Worm (Caenorhabditis elegans): Measurements from ENCODE around the gene K02F3.2.

K02F3.2 gene

ce11 chrIII:856260-856659 is 10.6 kb downstream of the K02F3.2 start, which contains the start of gene K02F3.12:
Gene K02F3.12 (plus strand): TSS chrIII:856560.
- TF ChIP-seq swsn-7 (tag; optimal IDR thresholded peaks at IDR 0.05) = no peak

- TF ChIP-seq aly-2 (tag; optimal IDR thresholded peaks at IDR 0.05) (no peak), fkh-8 (tag; optimal IDR thresholded peaks at IDR 0.05) (no peak), ceh-82 (tag; optimal IDR thresholded peaks at IDR 0.05) (no peak)
Measured at ce11 chrIII:856908-857307, 11.3 kb downstream of the K02F3.2 start.

DNA sequence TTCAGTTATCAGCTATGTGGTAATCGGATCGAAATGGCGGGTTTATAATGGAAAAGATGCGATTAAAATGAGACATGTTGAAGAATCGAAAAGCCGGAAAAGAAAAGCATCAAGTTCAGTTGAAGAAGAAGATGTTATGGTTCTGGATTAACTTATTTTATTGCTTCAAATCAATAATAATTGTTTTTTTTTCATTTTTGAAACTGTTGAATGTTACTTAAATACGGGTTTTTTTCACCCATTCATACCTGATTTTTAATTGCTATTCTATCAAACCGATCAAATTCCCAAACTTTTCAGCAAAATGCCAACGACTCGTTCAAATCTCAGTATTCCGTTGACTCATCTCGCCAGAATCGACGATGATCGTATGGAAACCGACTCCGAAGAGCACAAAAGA is 14.3 kb downstream of the K02F3.2 start, which contains the start of gene exos-4.2:
TSS of gene exos-4.2 (plus strand) at position 301 of the 400 bp plus-strand sequence.
- TF ChIP-seq lsy-2 (tag; optimal IDR thresholded peaks at IDR 0.05) (no peak), efl-3 (GFP tag; optimal IDR thresholded peaks at IDR 0.05) (no peak), egl-27 (tag; optimal IDR thresholded peaks at IDR 0.05) (no peak), hlh-4 (tag; optimal IDR thresholded peaks at IDR 0.05) (no peak)

ce11 chrIII:861819-862356 is 16.2 kb downstream of the K02F3.2 start, which contains the start of gene arx-4:
Gene arx-4 (plus strand): TSS chrIII:862306.
- TF ChIP-seq mef-2 (tag; optimal IDR thresholded peaks at IDR 0.05) = no peak
- TF ChIP-seq unc-30 (tag; optimal IDR thresholded peaks at IDR 0.05) = no peak
- peak; percentile 11 for TF ChIP-seq nhr-71 (tag; optimal IDR thresholded peaks at IDR 0.05)
- no peak for TF ChIP-seq efl-1 (optimal IDR thresholded peaks at IDR 0.05)
- TF ChIP-seq efl-1 (GFP tag; optimal IDR thresholded peaks at IDR 0.05 in 1 of 2) = peak; percentile 16 to 84
- TF ChIP-seq irx-1 (tag; optimal IDR thresholded peaks at IDR 0.05) = peak; percentile 8
- TF ChIP-seq ceh-88 (GFP tag; IDR thresholded peaks at IDR 0.05) = no peak
- TF ChIP-seq fos-1 (tag; optimal IDR thresholded peaks at IDR 0.05) = peak; percentile 10
- TF ChIP-seq dpl-1 (GFP tag; optimal IDR thresholded peaks at IDR 0.05) = peak in 1 of 3 experiments; percentile 26
- TF ChIP-seq nhr-20 (tag; optimal IDR thresholded peaks at IDR 0.05) = peak; percentile 13
- TF ChIP-seq skn-1 (tag; optimal IDR thresholded peaks at IDR 0.05) = peak; percentile 41
- peak; percentile 66 for TF ChIP-seq blmp-1 (tag; optimal IDR thresholded peaks at IDR 0.05)
- TF ChIP-seq lir-3 (tag; optimal IDR thresholded peaks at IDR 0.05; ENCODE audit: poor library complexity) = no peak
- peak in 1 of 2 experiments; percentile 26 for TF ChIP-seq lin-35 (GFP tag; optimal IDR thresholded peaks at IDR 0.05)

- TF ChIP-seq irx-1 (tag; optimal IDR thresholded peaks at IDR 0.05) = no peak
- no peak for TF ChIP-seq ceh-90 (tag; optimal IDR thresholded peaks at IDR 0.05)
- TF ChIP-seq ztf-11 (tag; optimal IDR thresholded peaks at IDR 0.05) = peak in 1 of 2 experiments; percentile 45
Measured at ce11 chrIII:868866-869265, 23.2 kb downstream of the K02F3.2 start.

- no peak for TF ChIP-seq jun-1 (tag; optimal IDR thresholded peaks at IDR 0.05)
- TF ChIP-seq efl-1 (optimal IDR thresholded peaks at IDR 0.05) = no peak
- TF ChIP-seq efl-1 (GFP tag; optimal IDR thresholded peaks at IDR 0.05 in 1 of 2) = peak in 1 of 2 experiments; percentile 73
- TF ChIP-seq mef-2 (tag; optimal IDR thresholded peaks at IDR 0.05) = no peak
- TF ChIP-seq ceh-88 (GFP tag; IDR thresholded peaks at IDR 0.05) = no peak
- TF ChIP-seq grh-1 (GFP tag; IDR thresholded peaks at IDR 0.05) = no peak
- no peak for TF ChIP-seq C04F5.9 (tag; optimal IDR thresholded peaks at IDR 0.05)
Measured at ce11 chrIII:869869-870268, 24.2 kb downstream of the K02F3.2 start, which contains the start of gene T24C4.2. Gene T24C4.2 (minus strand): TSS chrIII:869969.

- TF ChIP-seq lin-35 (GFP tag; optimal IDR thresholded peaks at IDR 0.05) (no peak), irx-1 (tag; optimal IDR thresholded peaks at IDR 0.05) (no peak), pqm-1 (tag; optimal IDR thresholded peaks at IDR 0.05) (no peak), nhr-28 (tag; optimal IDR thresholded peaks at IDR 0.05) (no peak), lir-3 (tag; optimal IDR thresholded peaks at IDR 0.05; ENCODE audit: poor library complexity) (no peak), ztf-4 (tag; optimal IDR thresholded peaks at IDR 0.05) (no peak), fkh-10 (GFP tag; optimal IDR thresholded peaks at IDR 0.05) (no peak), vab-15 (tag; optimal IDR thresholded peaks at IDR 0.05) (no peak), fos-1 (tag; optimal IDR thresholded peaks at IDR 0.05) (no peak), fkh-8 (tag; optimal IDR thresholded peaks at IDR 0.05) (no peak)
Measured at ce11 chrIII:870555-870954, 24.9 kb downstream of the K02F3.2 start.
